Worm (Caenorhabditis elegans): ENCODE results near the gene C52E4.7.

DNA sequence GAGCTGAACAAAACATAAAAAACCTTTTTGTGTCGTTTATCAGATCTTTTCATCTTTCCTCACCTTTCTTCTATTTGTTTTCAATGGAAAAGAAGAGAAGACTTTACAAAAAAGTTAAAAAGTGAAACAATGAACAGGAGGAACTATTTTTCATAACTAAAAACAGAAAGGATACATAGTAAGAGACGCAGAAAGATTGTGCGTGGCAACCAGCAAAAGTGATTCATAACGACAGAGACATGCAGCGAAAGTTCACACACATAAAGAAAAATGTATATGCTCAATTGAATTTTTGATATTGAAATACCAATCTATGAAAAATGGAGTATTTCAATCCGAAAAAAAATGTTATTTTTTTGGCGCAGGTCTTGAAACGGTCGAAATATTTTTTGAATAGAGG is 4.2 kb upstream of the C52E4.7 start:
- TF ChIP-seq duxl-1 (tag; optimal IDR thresholded peaks at IDR 0.05; ENCODE audit: poor library complexity) (no peak), fos-1 (tag; optimal IDR thresholded peaks at IDR 0.05) (no peak), rbr-2 (tag; optimal IDR thresholded peaks at IDR 0.05) (no peak), Y5F2A.4 (GFP tag; optimal IDR thresholded peaks at IDR 0.05) (no peak), pha-4 (GFP tag; IDR thresholded peaks at IDR 0.05) (no peak), pha-4 (tag; optimal IDR thresholded peaks at IDR 0.05) (no peak), R02D3.7 (tag; optimal IDR thresholded peaks at IDR 0.05) (no peak), skn-1 (tag; optimal IDR thresholded peaks at IDR 0.05) (no peak), set-16 (GFP tag; IDR thresholded peaks at IDR 0.05) (no peak), nhr-25 (tag; optimal IDR thresholded peaks at IDR 0.05; ENCODE audit: borderline replicate concordance, insufficient read depth) (no peak), unc-130 (GFP tag; optimal IDR thresholded peaks at IDR 0.05) (no peak), fkh-10 (GFP tag; optimal IDR thresholded peaks at IDR 0.05) (no peak), snpc-1.2 (GFP tag; IDR thresholded peaks at IDR 0.05) (no peak)
